Worm (Caenorhabditis elegans): ENCODE results near the gene cutl-11.

DNA sequence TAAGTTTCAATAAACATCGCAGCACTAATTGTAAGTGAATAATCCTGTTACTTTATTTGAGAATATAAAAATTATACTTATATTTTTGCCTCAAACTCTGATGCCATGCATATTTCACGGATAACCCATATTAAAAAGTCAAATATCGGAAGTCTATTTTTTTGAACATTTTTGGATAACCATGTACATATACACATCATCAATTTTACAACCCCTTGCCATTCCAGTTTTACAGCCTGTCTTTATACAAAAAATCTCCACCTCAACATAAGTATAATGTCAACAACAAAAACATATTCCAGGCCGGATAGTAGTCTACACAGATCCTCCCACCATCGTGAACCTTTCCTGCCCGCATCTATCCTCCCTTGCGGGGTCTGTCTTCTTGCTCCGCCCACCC, 33.6 kb upstream of the cutl-11 start, which contains the start of gene hnd-1:
- TF ChIP-seq ztf-29 (GFP tag; IDR thresholded peaks at IDR 0.05) (no peak), cog-1 (tag; optimal IDR thresholded peaks at IDR 0.05) (no peak), T22C8.4 (GFP tag; IDR thresholded peaks at IDR 0.05) (no peak), klf-2 (GFP tag; conservative IDR thresholded peaks at IDR 0.05) (no peak), ref-1 (GFP tag; conservative IDR thresholded peaks at IDR 0.05) (no peak), flt-1 (GFP tag; IDR thresholded peaks at IDR 0.05) (no peak), med-1 (GFP tag; optimal IDR thresholded peaks at IDR 0.05; ENCODE audit: insufficient read depth) (no peak), ztf-23 (GFP tag; IDR thresholded peaks at IDR 0.05) (no peak)
